Worm (Caenorhabditis elegans) whole organism, L2 larva: ENCODE data around the gene btb-4.

Experiments
- fos-1 ChIP-seq: fragments of 150-350 bp; optimal IDR thresholded peaks from 2 replicates; lab custom pipeline; 2014; ENCODE audit warnings: missing biosample characterization, missing genetic modification characterization
- gmeb-1 ChIP-seq: fragments of 150-350 bp; optimal IDR thresholded peaks from 2 replicates; lab custom pipeline; 2014; ENCODE audit warnings: missing biosample characterization, missing genetic modification characterization
- nhr-11 ChIP-seq: fragments of 150-350 bp; optimal IDR thresholded peaks from 2 replicates; lab custom pipeline; 2014; ENCODE audit warnings: missing biosample characterization, missing genetic modification characterization

ce11 chrII:2058985-2059384 is 26.9 kb downstream of the btb-4 start, which contains the start of gene F07E5.5:
- TF ChIP-seq fos-1 (tag; lab: Kevin White, UChicago) (no peak), nhr-11 (tag; lab: Kevin White, UChicago) (no peak), gmeb-1 (tag; lab: Kevin White, UChicago) (peak; percentile 56)
